Fruit fly (Drosophila melanogaster): ENCODE results near the gene CG10646.

CG10646 gene

dm6 chr3L:12526433-12527113, 22.9 kb upstream of the CG10646 start, which contains the start of gene eIF2beta (continued):
- TF ChIP-seq CG2120 (GFP tag; optimal IDR thresholded peaks at IDR 0.05): peak; percentile 3
- no peak for TF ChIP-seq HmgD (GFP tag; optimal IDR thresholded peaks at IDR 0.05)
- no peak; the same call in 2 of the 3 replicates for TF ChIP-seq CG14050 (GFP tag; IDR thresholded peaks at IDR 0.05)
- TF ChIP-seq ttk (GFP tag; IDR thresholded peaks at IDR 0.05): no peak
- peak; percentile 39 for TF ChIP-seq Mes4 (GFP tag; optimal IDR thresholded peaks at IDR 0.05)
- TF ChIP-seq CG10209 (GFP tag; optimal IDR thresholded peaks at IDR 0.05): no peak
- peak; percentile 18 for TF ChIP-seq fu2 (GFP tag; optimal IDR thresholded peaks at IDR 0.05)
- no peak for TF ChIP-seq seq (GFP tag; IDR thresholded peaks at IDR 0.05)
- TF ChIP-seq otp (GFP tag; IDR thresholded peaks at IDR 0.05): no peak
- peak; percentile 7 for TF ChIP-seq CG1529 (GFP tag; optimal IDR thresholded peaks at IDR 0.05)
- no peak for TF ChIP-seq HLH54F (GFP tag; optimal IDR thresholded peaks at IDR 0.05)
- no peak for TF ChIP-seq Dbx (GFP tag; IDR thresholded peaks at IDR 0.05)
- peak; percentile 37 for TF ChIP-seq CG12219 (GFP tag; optimal IDR thresholded peaks at IDR 0.05)
- TF ChIP-seq croc (GFP tag; conservative IDR thresholded peaks at IDR 0.05): no peak
- no peak for TF ChIP-seq CG2889 (GFP tag; IDR thresholded peaks at IDR 0.05)
- no peak for TF ChIP-seq CHES-1-like (GFP tag; optimal IDR thresholded peaks at IDR 0.05)
- peak; percentile 31 for TF ChIP-seq tin (GFP tag; optimal IDR thresholded peaks at IDR 0.05)
- 0 out of 3 replicates have a peak, but pooled peaks have one; percentile 39 for TF ChIP-seq gce (GFP tag; IDR thresholded peaks at IDR 0.05)
- TF ChIP-seq CG15073 (GFP tag; optimal IDR thresholded peaks at IDR 0.05): no peak
- peak; percentile 32 for TF ChIP-seq Hmr (GFP tag; optimal IDR thresholded peaks at IDR 0.05)
- TF ChIP-seq hth (optimal IDR thresholded peaks at IDR 0.05): no peak
- TF ChIP-seq sens-2 (GFP tag; IDR thresholded peaks at IDR 0.05): no peak
- no peak for TF ChIP-seq repo (GFP tag; optimal IDR thresholded peaks at IDR 0.05)
- peak; percentile 74 for TF ChIP-seq Asciz (GFP tag; optimal IDR thresholded peaks at IDR 0.05)
- TF ChIP-seq CG1832 (GFP tag; optimal IDR thresholded peaks at IDR 0.05): no peak
- peak; percentile 32 for TF ChIP-seq CG17186 (GFP tag; optimal IDR thresholded peaks at IDR 0.05)
- peak; percentile 51 for TF ChIP-seq Max (GFP tag; optimal IDR thresholded peaks at IDR 0.05)
- TF ChIP-seq E2f2 (GFP tag; IDR thresholded peaks at IDR 0.05): peak; percentile 20; the same call in 1 of the 2 replicates
- 0 out of 2 replicates have a peak, but pooled peaks have one; percentile 22 for TF ChIP-seq CG17328 (GFP tag; IDR thresholded peaks at IDR 0.05)
- peak; percentile 29 for TF ChIP-seq CG34376 (GFP tag; optimal IDR thresholded peaks at IDR 0.05)
- TF ChIP-seq wdn (GFP tag; IDR thresholded peaks at IDR 0.05): no peak
- no peak for TF ChIP-seq CG10959 (GFP tag; IDR thresholded peaks at IDR 0.05)
- peak; percentile 79 for TF ChIP-seq kni (GFP tag; optimal IDR thresholded peaks at IDR 0.05)
- TF ChIP-seq gcm (GFP tag; optimal IDR thresholded peaks at IDR 0.05): peak; percentile 22
- TF ChIP-seq Hr78 (GFP tag; optimal IDR thresholded peaks at IDR 0.05): no peak
- TF ChIP-seq fru (optimal IDR thresholded peaks at IDR 0.05): no peak
- TF ChIP-seq slp2 (GFP tag; optimal IDR thresholded peaks at IDR 0.05): peak; percentile 37
- TF ChIP-seq CG16779 (GFP tag; IDR thresholded peaks at IDR 0.05): no peak
- TF ChIP-seq CG2678 (tag; optimal IDR thresholded peaks at IDR 0.05): peak; percentile 27
- peak; percentile 41 for TF ChIP-seq Nf-YC (tag; optimal IDR thresholded peaks at IDR 0.05)
- TF ChIP-seq Spps (tag; optimal IDR thresholded peaks at IDR 0.05): peak; percentile 30
- no peak for TF ChIP-seq CG8359 (GFP tag; optimal IDR thresholded peaks at IDR 0.05; ENCODE audit: borderline replicate concordance)
- no peak for TF ChIP-seq ssp (GFP tag; IDR thresholded peaks at IDR 0.05)
- no peak for TF ChIP-seq emc (GFP tag; optimal IDR thresholded peaks at IDR 0.05)
- TF ChIP-seq HmgZ (tag; optimal IDR thresholded peaks at IDR 0.05): no peak
- no peak for TF ChIP-seq Rx (GFP tag; IDR thresholded peaks at IDR 0.05)
- no peak for TF ChIP-seq CG1792 (GFP tag; optimal IDR thresholded peaks at IDR 0.05)
- peak; percentile 64 for TF ChIP-seq CG14710 (tag; optimal IDR thresholded peaks at IDR 0.05)
- TF ChIP-seq D (optimal IDR thresholded peaks at IDR 0.05): no peak
- peak; percentile 13 for TF ChIP-seq D (GFP tag; optimal IDR thresholded peaks at IDR 0.05)
- TF ChIP-seq Camta (GFP tag; optimal IDR thresholded peaks at IDR 0.05): peak; percentile 15
